Worm (Caenorhabditis elegans) whole organism, early embryonic: ENCODE data around the gene wdr-83.

Experiments used
- ama-1 ChIP-seq: fragments of 150-350 bp; optimal IDR thresholded peaks from 2 replicates; lab custom pipeline; 2014
- ceh-36 ChIP-seq: sonication (generic microtip); optimal IDR thresholded peaks from 2 replicates; lab custom pipeline; 2016; ENCODE audit warnings: missing genetic modification characterization, inconsistent platforms, missing compliant biosample characterization
- hmg-4 ChIP-seq: fragments of 200-800 bp; sonication (Bioruptor generic); optimal IDR thresholded peaks from 2 replicates; lab custom pipeline; 2018; ENCODE audit warnings: mild to moderate bottlenecking, missing genetic modification characterization, missing compliant biosample characterization
- sea-1 ChIP-seq: fragments of 200-800 bp; sonication (Bioruptor generic); conservative IDR thresholded peaks from 2 replicates; pipeline ENCODE4 v1.3.6; 2022; ENCODE audit warnings: missing genetic modification characterization, missing compliant biosample characterization
- tbx-11 ChIP-seq: fragments of 200-800 bp; sonication (Bioruptor generic); IDR thresholded peaks from 2 replicates; pipeline ENCODE4 v1.3.6; 2022; ENCODE audit warnings: missing genetic modification characterization, missing compliant biosample characterization
- tbx-37 ChIP-seq: fragments of 200-800 bp; sonication (Bioruptor generic); conservative IDR thresholded peaks from 2 replicates; pipeline ENCODE4 v1.3.6; 2022; ENCODE audit warnings: missing genetic modification reagents, missing genetic modification characterization, missing compliant biosample characterization

- TF ChIP-seq sea-1 (GFP tag; lab: Robert Waterston, UW) (no peak), tbx-37 (GFP tag; lab: Robert Waterston, UW) (no peak), tbx-11 (GFP tag; lab: Robert Waterston, UW) (no peak), ama-1 (lab: Kevin White, UChicago) (no peak), hmg-4 (no peak), ceh-36 (no peak)
These were observed 38.5 kb downstream of the wdr-83 start, which contains the start of gene pigb-1 for ce11 chrII:4992977-4993376.
